Comparison of ENCODE assay signal across 3 fruit fly cellular contexts in the genomic region with DNA sequence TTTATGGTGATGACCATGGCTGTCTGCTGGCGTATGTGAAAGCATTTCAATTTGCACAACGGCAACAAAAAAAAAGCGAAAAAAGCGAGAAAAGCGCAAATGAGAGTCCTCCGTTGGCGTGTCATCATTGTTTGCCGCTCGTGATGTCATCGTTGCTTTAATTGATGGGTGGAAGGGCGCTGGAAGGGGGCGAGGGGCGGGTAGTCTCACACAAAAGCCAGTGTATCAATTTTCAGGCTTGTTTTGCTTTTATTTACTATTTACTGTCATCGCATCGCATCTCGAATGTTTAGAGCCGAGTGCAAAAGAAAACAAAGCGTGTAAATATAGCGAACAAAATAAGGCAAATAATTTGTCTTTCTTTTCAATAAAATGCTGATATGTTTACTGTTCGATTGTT.
TF ChIP-seq lines count a peak whose summit lies in the region.

No protein-coding gene starts in this region.

TF ChIP-seq in whole organism, adult, 20 proteins besides CTCF, POLR2A, EP300 and RAD21 (continued from another document):
- TF ChIP-seq Clk (GFP tag; optimal IDR thresholded peaks at IDR 0.05; lab: Kevin White, UChicago): no peak
- peak; percentile 22 for TF ChIP-seq CG1620 (GFP tag; optimal IDR thresholded peaks at IDR 0.05; lab: Kevin White, UChicago)
- TF ChIP-seq Hr96 (GFP tag; optimal IDR thresholded peaks at IDR 0.05; lab: Kevin White, UChicago): no peak

TF ChIP-seq in whole organism, embryonic, 481 proteins besides CTCF, POLR2A, EP300 and RAD21 (continued from another document and continues in another):
- TF ChIP-seq Trl (optimal IDR thresholded peaks at IDR 0.05; lab: Kevin White, UChicago) (no peak), Trl (GFP tag; optimal IDR thresholded peaks at IDR 0.05; lab: Kevin White, UChicago) (no peak), dimm (GFP tag; IDR thresholded peaks at IDR 0.05; lab: Robert Waterston, UW) (no peak), Dad (GFP tag; optimal IDR thresholded peaks at IDR 0.05; lab: Kevin White, UChicago) (no peak), CG12659 (GFP tag; optimal IDR thresholded peaks at IDR 0.05; lab: Kevin White, UChicago) (peak; percentile 10), ems (GFP tag; optimal IDR thresholded peaks at IDR 0.05; lab: Kevin White, UChicago) (no peak), CG6854 (GFP tag; optimal IDR thresholded peaks at IDR 0.05; lab: Kevin White, UChicago) (no peak), Atf3 (GFP tag; optimal IDR thresholded peaks at IDR 0.05; lab: Kevin White, UChicago) (peak; percentile 29), H2.0 (GFP tag; IDR thresholded peaks at IDR 0.05; lab: Robert Waterston, UW) (no peak), CG10147 (GFP tag; optimal IDR thresholded peaks at IDR 0.05; lab: Kevin White, UChicago) (peak; percentile 12), CG4617 (GFP tag; optimal IDR thresholded peaks at IDR 0.05; lab: Kevin White, UChicago; ENCODE audit: borderline replicate concordance) (no peak), MBD-R2 (GFP tag; IDR thresholded peaks at IDR 0.05; lab: Robert Waterston, UW) (no peak), TFAM (GFP tag; optimal IDR thresholded peaks at IDR 0.05; lab: Kevin White, UChicago) (peak; percentile 39), CG11504 (tag; optimal IDR thresholded peaks at IDR 0.05; lab: Kevin White, UChicago) (peak; percentile 65), CG11560 (tag; IDR thresholded peaks at IDR 0.05; lab: Robert Waterston, UW) (no peak), Fer3 (tag; optimal IDR thresholded peaks at IDR 0.05; lab: Kevin White, UChicago) (peak; percentile 32), CG1603 (tag; optimal IDR thresholded peaks at IDR 0.05; lab: Kevin White, UChicago) (peak; percentile 80), Oli (tag; optimal IDR thresholded peaks at IDR 0.05; lab: Kevin White, UChicago) (peak; percentile 28), kay (GFP tag; optimal IDR thresholded peaks at IDR 0.05; lab: Kevin White, UChicago) (no peak), lov (optimal IDR thresholded peaks at IDR 0.05; lab: Kevin White, UChicago) (no peak), lov (GFP tag; IDR thresholded peaks at IDR 0.05; lab: Robert Waterston, UW) (0 out of 3 replicates have a peak, but pooled peaks have one; percentile 47), NC2β (GFP tag; optimal IDR thresholded peaks at IDR 0.05; lab: Kevin White, UChicago) (no peak), CG17568 (GFP tag; optimal IDR thresholded peaks at IDR 0.05; lab: Kevin White, UChicago) (peak; percentile 80), Sox102F (GFP tag; optimal IDR thresholded peaks at IDR 0.05; lab: Kevin White, UChicago) (peak; percentile 69), gce (GFP tag; IDR thresholded peaks at IDR 0.05; lab: Robert Waterston, UW) (0 out of 3 replicates have a peak, but pooled peaks have one; percentile 52), CG12236 (GFP tag; optimal IDR thresholded peaks at IDR 0.05; lab: Kevin White, UChicago) (peak; percentile 7), CG2116 (GFP tag; optimal IDR thresholded peaks at IDR 0.05; lab: Kevin White, UChicago) (no peak), CG14014 (GFP tag; IDR thresholded peaks at IDR 0.05; lab: Robert Waterston, UW) (no peak), CG30431 (GFP tag; optimal IDR thresholded peaks at IDR 0.05; lab: Kevin White, UChicago) (no peak), sob (GFP tag; IDR thresholded peaks at IDR 0.05; lab: Robert Waterston, UW) (peak; percentile 10; the same call in 1 of the 2 replicates), CG3726 (GFP tag; IDR thresholded peaks at IDR 0.05; lab: Robert Waterston, UW) (no peak), CG10654 (GFP tag; optimal IDR thresholded peaks at IDR 0.05; lab: Kevin White, UChicago) (peak; percentile 16), slbo (GFP tag; IDR thresholded peaks at IDR 0.05; lab: Robert Waterston, UW) (no peak), CG2678 (tag; optimal IDR thresholded peaks at IDR 0.05; lab: Kevin White, UChicago) (peak; percentile 65), pfk (GFP tag; optimal IDR thresholded peaks at IDR 0.05; lab: Kevin White, UChicago) (peak; percentile 20), dmrt99B (tag; optimal IDR thresholded peaks at IDR 0.05; lab: Kevin White, UChicago) (peak; percentile 69), CG11723 (GFP tag; optimal IDR thresholded peaks at IDR 0.05; lab: Kevin White, UChicago) (peak; percentile 8), Ets97D (GFP tag; optimal IDR thresholded peaks at IDR 0.05; lab: Kevin White, UChicago) (no peak), ap (GFP tag; IDR thresholded peaks at IDR 0.05; lab: Robert Waterston, UW) (no peak), Poxn (GFP tag; IDR thresholded peaks at IDR 0.05; lab: Robert Waterston, UW) (no peak), CG13775 (GFP tag; optimal IDR thresholded peaks at IDR 0.05; lab: Kevin White, UChicago) (no peak), ranshi (GFP tag; IDR thresholded peaks at IDR 0.05; lab: Robert Waterston, UW) (no peak), CG4404 (GFP tag; IDR thresholded peaks at IDR 0.05; lab: Robert Waterston, UW) (no peak), Vsx1 (GFP tag; optimal IDR thresholded peaks at IDR 0.05; lab: Kevin White, UChicago) (no peak), CG5953 (GFP tag; IDR thresholded peaks at IDR 0.05; lab: Robert Waterston, UW) (0 out of 2 replicates have a peak, but pooled peaks have one; percentile 25), CG4854 (GFP tag; optimal IDR thresholded peaks at IDR 0.05; lab: Kevin White, UChicago) (no peak), Awh (GFP tag; IDR thresholded peaks at IDR 0.05; lab: Robert Waterston, UW) (no peak), CG12391 (tag; optimal IDR thresholded peaks at IDR 0.05; lab: Kevin White, UChicago) (peak; percentile 29), CG11247 (GFP tag; IDR thresholded peaks at IDR 0.05; lab: Robert Waterston, UW) (0 out of 2 replicates have a peak, but pooled peaks have one; percentile 24), NFAT (GFP tag; IDR thresholded peaks at IDR 0.05; lab: Robert Waterston, UW) (no peak), kah (GFP tag; optimal IDR thresholded peaks at IDR 0.05; lab: Kevin White, UChicago) (peak; percentile 13), PHDP (tag; optimal IDR thresholded peaks at IDR 0.05; lab: Kevin White, UChicago) (peak; percentile 72), Stat92E (GFP tag; optimal IDR thresholded peaks at IDR 0.05; lab: Kevin White, UChicago) (no peak), prd (optimal IDR thresholded peaks at IDR 0.05; lab: Kevin White, UChicago) (no peak), prd (GFP tag; IDR thresholded peaks at IDR 0.05; lab: Robert Waterston, UW) (no peak), CG9817 (tag; optimal IDR thresholded peaks at IDR 0.05; lab: Kevin White, UChicago) (no peak), lab (GFP tag; optimal IDR thresholded peaks at IDR 0.05; lab: Kevin White, UChicago) (peak; percentile 65), CG7987 (GFP tag; optimal IDR thresholded peaks at IDR 0.05; lab: Kevin White, UChicago) (peak; percentile 77), CG7745 (tag; optimal IDR thresholded peaks at IDR 0.05; lab: Kevin White, UChicago) (peak; percentile 27), slp2 (GFP tag; optimal IDR thresholded peaks at IDR 0.05; lab: Kevin White, UChicago) (no peak), CG15011 (GFP tag; optimal IDR thresholded peaks at IDR 0.05; lab: Kevin White, UChicago) (peak; percentile 25), schlank (tag; optimal IDR thresholded peaks at IDR 0.05; lab: Kevin White, UChicago) (no peak), gcm (GFP tag; optimal IDR thresholded peaks at IDR 0.05; lab: Kevin White, UChicago) (peak; percentile 27)

TF ChIP-seq in whole organism, prepupa, 60 proteins besides CTCF, POLR2A, EP300 and RAD21 (continued from another document):
- TF ChIP-seq vri (GFP tag; optimal IDR thresholded peaks at IDR 0.05; lab: Kevin White, UChicago) (peak; percentile 14), CG6792 (GFP tag; optimal IDR thresholded peaks at IDR 0.05; lab: Kevin White, UChicago) (no peak), topi (GFP tag; optimal IDR thresholded peaks at IDR 0.05; lab: Kevin White, UChicago) (no peak), CG34406 (GFP tag; optimal IDR thresholded peaks at IDR 0.05; lab: Kevin White, UChicago) (no peak), spab (GFP tag; optimal IDR thresholded peaks at IDR 0.05; lab: Kevin White, UChicago) (peak; percentile 35), CG8119 (GFP tag; IDR thresholded peaks at IDR 0.05; lab: Robert Waterston, UW) (peak; percentile 28; the same call in 1 of the 3 replicates), CG6163 (GFP tag; IDR thresholded peaks at IDR 0.05; lab: Robert Waterston, UW) (peak; percentile 76), Ets21C (GFP tag; optimal IDR thresholded peaks at IDR 0.05; lab: Kevin White, UChicago) (no peak), fd85E (GFP tag; optimal IDR thresholded peaks at IDR 0.05; lab: Kevin White, UChicago) (no peak), Hr38 (GFP tag; optimal IDR thresholded peaks at IDR 0.05; lab: Kevin White, UChicago) (no peak), Gug (GFP tag; IDR thresholded peaks at IDR 0.05; lab: Robert Waterston, UW) (no peak), CG3032 (tag; optimal IDR thresholded peaks at IDR 0.05; lab: Kevin White, UChicago) (peak; percentile 33), Sox102F (GFP tag; optimal IDR thresholded peaks at IDR 0.05; lab: Kevin White, UChicago) (no peak), eg (GFP tag; IDR thresholded peaks at IDR 0.05; lab: Robert Waterston, UW) (0 out of 3 replicates have a peak, but pooled peaks have one; percentile 12), dsx (GFP tag; optimal IDR thresholded peaks at IDR 0.05; lab: Kevin White, UChicago; ENCODE audit: poor library complexity, severe bottlenecking) (no peak), acj6 (GFP tag; optimal IDR thresholded peaks at IDR 0.05; lab: Kevin White, UChicago) (no peak), CG11294 (GFP tag; IDR thresholded peaks at IDR 0.05; lab: Robert Waterston, UW) (no peak), OdsH (GFP tag; optimal IDR thresholded peaks at IDR 0.05; lab: Kevin White, UChicago) (no peak), CG10669 (GFP tag; optimal IDR thresholded peaks at IDR 0.05; lab: Kevin White, UChicago) (peak; percentile 42), ss (GFP tag; optimal IDR thresholded peaks at IDR 0.05; lab: Kevin White, UChicago) (peak; percentile 65 to 71), CG6854 (GFP tag; optimal IDR thresholded peaks at IDR 0.05; lab: Kevin White, UChicago) (no peak), fkh (GFP tag; optimal IDR thresholded peaks at IDR 0.05; lab: Kevin White, UChicago) (peak; percentile 84), dac (GFP tag; optimal IDR thresholded peaks at IDR 0.05; lab: Kevin White, UChicago) (no peak), Ets96B (tag; optimal IDR thresholded peaks at IDR 0.05; lab: Kevin White, UChicago) (no peak), CG1621 (tag; optimal IDR thresholded peaks at IDR 0.05; lab: Kevin White, UChicago) (peak; percentile 23), esn (GFP tag; optimal IDR thresholded peaks at IDR 0.05; lab: Kevin White, UChicago) (no peak), Sox15 (GFP tag; optimal IDR thresholded peaks at IDR 0.05; lab: Kevin White, UChicago) (no peak), Eip75B (GFP tag; optimal IDR thresholded peaks at IDR 0.05; lab: Kevin White, UChicago) (no peak), Blimp-1 (GFP tag; optimal IDR thresholded peaks at IDR 0.05; lab: Kevin White, UChicago) (no peak), CG11762 (GFP tag; optimal IDR thresholded peaks at IDR 0.05; lab: Kevin White, UChicago; ENCODE audit: insufficient read depth) (no peak), Hr39 (GFP tag; optimal IDR thresholded peaks at IDR 0.05; lab: Kevin White, UChicago) (no peak), Eip78C (GFP tag; lab: Kevin White, UChicago) (peak; percentile 43), CG8319 (GFP tag; optimal IDR thresholded peaks at IDR 0.05; lab: Kevin White, UChicago) (no peak), CG6276 (GFP tag; optimal IDR thresholded peaks at IDR 0.05; lab: Kevin White, UChicago) (peak; percentile 47), pdm3 (GFP tag; optimal IDR thresholded peaks at IDR 0.05; lab: Kevin White, UChicago) (no peak), svp (GFP tag; lab: Kevin White, UChicago) (no peak), Smox (GFP tag; optimal IDR thresholded peaks at IDR 0.05; lab: Kevin White, UChicago) (no peak), cyc (GFP tag; optimal IDR thresholded peaks at IDR 0.05; lab: Kevin White, UChicago) (no peak), achi (GFP tag; optimal IDR thresholded peaks at IDR 0.05; lab: Kevin White, UChicago) (no peak), CG16779 (tag; optimal IDR thresholded peaks at IDR 0.05; lab: Kevin White, UChicago) (no peak), CG3919 (GFP tag; optimal IDR thresholded peaks at IDR 0.05; lab: Kevin White, UChicago) (peak; percentile 39)
